Worm (Caenorhabditis elegans) whole organism, L4/young adult: ENCODE data around the gene cri-3.

Source experiments
- W03F9.2 ChIP-seq: fragments of 150-350 bp; optimal IDR thresholded peaks from 2 replicates; lab custom pipeline; 2014; ENCODE audit warnings: missing biosample characterization, missing genetic modification characterization
- dao-5 ChIP-seq: sonication (generic microtip); optimal IDR thresholded peaks from 2 replicates; lab custom pipeline; 2016; ENCODE audit warnings: missing genotype, missing genetic modification characterization, moderate library complexity, missing compliant biosample characterization
- him-1 ChIP-seq: sonication (generic microtip); optimal IDR thresholded peaks from 2 replicates; lab custom pipeline; 2016; ENCODE audit warnings: missing genotype, missing genetic modification reagents, missing genetic modification characterization, missing compliant biosample characterization

cri-3 gene

DNA sequence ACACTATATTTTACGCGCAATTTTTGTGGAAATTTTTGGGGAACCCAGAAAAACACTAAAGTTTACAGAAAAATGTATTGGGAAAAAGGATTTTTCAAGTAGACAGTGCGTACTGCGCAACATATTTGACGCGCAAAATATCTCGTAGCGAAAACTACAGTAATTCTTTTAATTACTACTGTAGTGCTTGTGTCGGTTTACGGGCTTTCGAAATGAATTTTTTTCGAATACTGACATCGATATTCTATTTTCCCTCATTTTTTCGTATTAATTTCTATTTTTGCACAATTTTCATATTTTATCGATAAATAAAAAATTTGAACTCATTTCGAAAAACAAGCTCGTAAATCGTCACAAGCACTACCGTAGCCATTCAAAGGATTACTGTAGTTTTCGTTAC, 32.4 kb downstream of the cri-3 start:
- TF ChIP-seq dao-5 (tag; lab: Kevin White, UChicago), result no peak
- no peak for TF ChIP-seq W03F9.2
- TF ChIP-seq him-1 (tag; lab: Kevin White, UChicago), result no peak

DNA sequence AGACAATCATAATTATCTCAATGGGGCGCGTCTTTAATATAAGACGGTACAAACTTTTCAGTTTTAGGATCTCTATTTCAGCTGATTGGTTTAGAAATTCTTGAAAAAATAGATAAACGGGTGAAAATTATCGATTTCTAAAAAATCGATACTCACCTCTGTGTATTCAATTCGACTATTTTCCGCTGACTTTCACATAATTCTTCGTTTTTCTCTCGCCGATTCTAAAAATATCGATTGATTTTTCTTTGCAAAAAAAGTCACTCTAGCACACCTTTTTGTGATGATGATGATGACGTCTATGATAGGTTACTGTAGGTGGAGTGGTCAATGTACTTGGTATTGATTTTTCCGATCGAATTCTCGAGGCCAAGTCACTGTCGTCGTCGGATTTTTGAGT, 33.6 kb downstream of the cri-3 start:
- TF ChIP-seq dao-5 (tag; lab: Kevin White, UChicago) (no peak), W03F9.2 (no peak), him-1 (tag; lab: Kevin White, UChicago) (no peak)

DNA sequence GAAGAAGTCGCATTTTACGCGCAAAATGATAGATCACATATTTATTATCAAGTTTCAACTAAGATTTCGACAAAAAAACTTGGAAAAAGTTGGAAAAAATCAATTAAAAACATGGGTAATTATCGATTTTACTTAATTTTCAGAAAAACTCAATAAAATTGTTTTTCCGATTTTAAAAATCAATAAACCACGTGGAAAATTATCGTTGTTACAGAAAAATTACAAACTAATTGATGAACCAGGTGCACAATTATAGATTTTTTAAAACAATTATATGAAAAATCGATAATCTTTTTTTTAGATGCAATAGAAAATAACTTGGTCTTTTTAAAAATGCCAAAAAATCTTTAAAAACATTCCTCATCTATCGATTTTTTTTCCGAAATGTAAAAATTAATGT, 34.5 kb downstream of the cri-3 start:
- no peak for TF ChIP-seq him-1 (tag; lab: Kevin White, UChicago)
- no peak for TF ChIP-seq dao-5 (tag; lab: Kevin White, UChicago)
- TF ChIP-seq W03F9.2, result no peak

DNA sequence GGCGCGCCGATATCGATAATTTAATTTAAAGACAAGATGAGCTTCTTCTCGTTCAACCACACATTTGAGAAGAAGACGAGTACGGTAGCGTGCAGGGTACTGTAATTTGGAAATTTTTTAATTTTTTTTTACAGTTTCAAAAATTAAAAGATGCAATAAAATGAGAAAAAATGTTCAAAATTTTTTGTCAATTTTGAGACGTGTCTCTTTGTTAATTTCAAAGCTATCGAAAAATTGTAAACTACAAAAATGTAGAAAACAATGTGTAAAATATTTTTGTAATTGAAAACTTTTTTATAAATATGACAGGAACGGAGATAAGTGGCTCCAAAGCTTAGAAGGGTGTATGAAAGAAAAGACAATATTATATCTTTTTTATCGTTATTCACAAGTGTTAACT, 35.2 kb downstream of the cri-3 start, which contains the start of gene K01A11.1:
Gene K01A11.1, minus strand, starts transcription at position 101 of the 400 bp plus-strand sequence.
- no peak for TF ChIP-seq dao-5 (tag; lab: Kevin White, UChicago)
- TF ChIP-seq W03F9.2, result no peak
- TF ChIP-seq him-1 (tag; lab: Kevin White, UChicago), result no peak

DNA sequence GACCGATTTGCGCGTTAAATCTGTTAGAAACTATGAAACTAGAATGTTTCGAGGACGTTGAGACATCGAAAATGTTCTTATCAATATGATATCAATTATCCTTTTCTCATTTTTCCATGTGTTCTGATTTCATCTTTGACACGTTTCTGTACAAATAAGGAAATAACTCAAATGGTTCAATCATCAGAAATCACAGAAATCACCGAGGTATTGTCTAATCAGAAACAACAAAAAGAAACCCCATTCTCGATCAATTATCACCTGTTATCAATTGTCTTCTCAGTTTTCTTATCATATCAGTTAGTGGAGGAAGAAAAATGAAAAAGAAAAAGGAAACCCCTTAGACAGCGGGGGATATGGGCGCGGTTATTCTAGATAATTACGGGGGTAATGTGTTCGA, 39.0 kb downstream of the cri-3 start:
- TF ChIP-seq him-1 (tag; lab: Kevin White, UChicago), result no peak
- no peak for TF ChIP-seq dao-5 (tag; lab: Kevin White, UChicago)
- no peak for TF ChIP-seq W03F9.2

DNA sequence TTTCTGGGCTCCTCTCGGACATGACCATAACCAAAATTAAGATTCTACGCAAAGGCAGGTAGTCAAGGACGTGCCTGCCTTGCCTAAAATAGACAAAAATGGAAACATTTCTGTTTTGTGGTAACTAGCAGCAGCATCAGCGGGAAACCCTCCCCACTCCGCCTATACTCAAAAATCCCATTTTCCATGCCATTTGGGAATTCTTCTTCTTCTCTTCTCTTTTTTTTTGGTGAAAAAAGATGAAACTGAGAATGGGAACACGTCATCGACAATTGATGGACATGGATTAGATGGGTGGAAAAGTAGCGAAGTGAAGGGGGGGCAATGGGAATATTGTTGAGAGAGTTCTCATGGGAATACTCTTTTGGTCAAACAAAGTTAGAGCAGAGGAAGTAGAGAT, 41.0 kb downstream of the cri-3 start:
- no peak for TF ChIP-seq W03F9.2
- no peak for TF ChIP-seq him-1 (tag; lab: Kevin White, UChicago)
- TF ChIP-seq dao-5 (tag; lab: Kevin White, UChicago), result no peak

DNA sequence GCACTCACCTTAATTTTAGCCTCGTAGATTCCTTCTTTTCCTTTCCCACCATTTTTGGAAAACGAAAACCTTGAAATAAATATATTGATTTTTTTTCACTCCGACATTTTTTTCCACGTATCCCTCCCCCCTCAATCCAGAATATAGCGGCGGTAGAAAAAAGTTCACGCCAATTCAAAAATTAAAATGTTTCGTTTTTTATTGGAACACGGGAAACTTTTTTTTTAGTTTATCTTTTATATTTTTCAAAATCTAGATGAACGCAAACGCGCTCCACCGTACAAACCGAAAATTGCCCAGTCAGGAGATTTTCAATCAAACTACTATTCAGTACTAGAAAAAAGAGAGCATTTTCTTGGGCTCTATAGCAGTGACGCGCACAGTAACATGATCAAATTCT, 48.0 kb downstream of the cri-3 start, which contains the start of gene spe-41:
Gene spe-41, minus strand, starts transcription at position 72 of the 400 bp plus-strand sequence.
- TF ChIP-seq dao-5 (tag; lab: Kevin White, UChicago) (no peak), W03F9.2 (no peak), him-1 (tag; lab: Kevin White, UChicago) (no peak)
